Fruit fly (Drosophila melanogaster) whole organism, embryonic: ENCODE data around the gene CG13605.

Experiments
- CG12104 ChIP-seq: fragments of 200-800 bp; sonication (Bioruptor generic); optimal IDR thresholded peaks from 3 replicates; lab custom pipeline; 2016; ENCODE audit warnings: missing biosample characterization, missing genetic modification characterization
- CG14710 ChIP-seq: fragments of 200-800 bp; sonication (Bioruptor generic); optimal IDR thresholded peaks from 3 replicates; lab custom pipeline; 2019; ENCODE audit warnings: missing biosample characterization, mild to moderate bottlenecking, missing genetic modification characterization, moderate library complexity
- CG18619 ChIP-seq: fragments of 200-800 bp; sonication (Bioruptor generic); optimal IDR thresholded peaks from 3 replicates; lab custom pipeline; 2017; ENCODE audit warnings: missing biosample characterization, mild to moderate bottlenecking, missing genetic modification characterization
- CG3838 ChIP-seq: fragments of 200-800 bp; sonication (Bioruptor generic); optimal IDR thresholded peaks from 3 replicates; lab custom pipeline; 2016; ENCODE audit warnings: missing biosample characterization, missing genetic modification characterization
- Dad ChIP-seq: fragments of 200-800 bp; sonication (Bioruptor generic); optimal IDR thresholded peaks from 3 replicates; lab custom pipeline; 2016; ENCODE audit warnings: missing biosample characterization, missing genetic modification characterization
- PHDP ChIP-seq: fragments of 200-800 bp; sonication (Bioruptor generic); optimal IDR thresholded peaks from 3 replicates; lab custom pipeline; 2018; ENCODE audit warnings: missing biosample characterization, mild to moderate bottlenecking, missing genetic modification characterization, moderate library complexity
- ash1 ChIP-seq: fragments of 200-800 bp; sonication (Bioruptor generic); optimal IDR thresholded peaks from 2 replicates; lab custom pipeline; 2018; ENCODE audit warnings: missing biosample characterization, mild to moderate bottlenecking, missing genetic modification characterization
- jumu ChIP-seq: fragments of 200-800 bp; sonication (Bioruptor generic); optimal IDR thresholded peaks from 3 replicates; lab custom pipeline; 2016; ENCODE audit warnings: missing biosample characterization, missing genetic modification characterization
- lola ChIP-seq, 3 experiments: fragments of >200 bp in 2 of 3; fragments of 200-800 bp in 1 of 3; sonication (Bioruptor generic) in 1 of 3; optimal IDR thresholded peaks; 2 replicates each; lab custom pipeline; 2017 to 2019; ENCODE audit warnings: missing biosample characterization in 3 of 3, missing genetic modification characterization in 3 of 3, mild to moderate bottlenecking in 1 of 3, moderate library complexity in 1 of 3
- shn ChIP-seq: fragments of 200-800 bp; sonication (Bioruptor generic); optimal IDR thresholded peaks from 3 replicates; lab custom pipeline; 2016; ENCODE audit warnings: missing biosample characterization, missing genetic modification characterization

- TF ChIP-seq PHDP (tag; lab: Kevin White, UChicago) (no peak), CG18619 (no peak), CG3838 (GFP tag; lab: Kevin White, UChicago) (no peak), jumu (GFP tag; lab: Kevin White, UChicago) (no peak), CG12104 (GFP tag; lab: Kevin White, UChicago) (no peak), Dad (GFP tag; lab: Kevin White, UChicago) (no peak), ash1 (no peak), shn (GFP tag; lab: Kevin White, UChicago) (no peak), lola (GFP tag; optimal IDR thresholded peaks at IDR 0.05; lab: Kevin White, UChicago) (no peak), CG14710 (tag; lab: Kevin White, UChicago) (no peak)
Observed at dm6 chr3R:24143779-24144178, 31.6 kb upstream of the CG13605 start.
